Fruit fly (Drosophila melanogaster) whole organism, embryonic: ENCODE measurements around the gene pps.

ENCODE experiments used
- Ada2b ChIP-seq: fragments of 200-800 bp; sonication (Bioruptor generic); IDR thresholded peaks from 2 replicates; pipeline ENCODE4 v1.3.6; 2022; ENCODE audit warnings: missing biosample characterization, missing genetic modification characterization
- CG11085 ChIP-seq: fragments of 200-800 bp; sonication (Bioruptor generic); IDR thresholded peaks from 2 replicates; pipeline ENCODE4 v1.3.6; 2022; ENCODE audit warnings: missing biosample characterization, missing genetic modification characterization
- CG11093 ChIP-seq: fragments of 200-800 bp; sonication (Bioruptor generic); IDR thresholded peaks from 3 replicates; pipeline ENCODE4 v1.3.6; 2022; ENCODE audit warnings: missing biosample characterization, missing genetic modification characterization
- CG12219 ChIP-seq: fragments of 200-800 bp; sonication (Bioruptor generic); optimal IDR thresholded peaks from 3 replicates; lab custom pipeline; 2018; ENCODE audit warnings: missing biosample characterization, mild to moderate bottlenecking, missing genetic modification characterization
- CG1233 ChIP-seq: fragments of 200-800 bp; sonication (Bioruptor generic); optimal IDR thresholded peaks from 4 replicates; lab custom pipeline; 2018; ENCODE audit warnings: missing biosample characterization, mild to moderate bottlenecking, missing genetic modification characterization
- CG13775 ChIP-seq: fragments of 200-800 bp; sonication (Bioruptor generic); optimal IDR thresholded peaks from 3 replicates; lab custom pipeline; 2017; ENCODE audit warnings: missing biosample characterization, mild to moderate bottlenecking, missing genetic modification characterization
- CG13894 ChIP-seq: fragments of 200-800 bp; sonication (Bioruptor generic); optimal IDR thresholded peaks from 3 replicates; lab custom pipeline; 2018; ENCODE audit warnings: missing biosample characterization, mild to moderate bottlenecking, missing genetic modification characterization, moderate library complexity
- CG15269 ChIP-seq: fragments of 200-800 bp; sonication (Bioruptor generic); optimal IDR thresholded peaks from 2 replicates; lab custom pipeline; 2018; ENCODE audit warnings: missing biosample characterization, mild to moderate bottlenecking, missing genetic modification characterization, moderate library complexity
- CG17361 ChIP-seq: fragments of 200-800 bp; sonication (Bioruptor generic); IDR thresholded peaks from 3 replicates; pipeline ENCODE4 v1.3.6; 2022; ENCODE audit warnings: missing biosample characterization, missing genetic modification characterization
- CG17829 ChIP-seq: fragments of 200-800 bp; optimal IDR thresholded peaks from 2 replicates; lab custom pipeline; 2019; ENCODE audit warnings: missing biosample characterization, mild to moderate bottlenecking, missing genetic modification characterization, moderate library complexity
- CG18011 ChIP-seq: fragments of 200-800 bp; sonication (Bioruptor generic); optimal IDR thresholded peaks from 2 replicates; lab custom pipeline; 2017; ENCODE audit warnings: missing biosample characterization, missing genetic modification characterization, mild to moderate bottlenecking, moderate library complexity, missing genotype
- CG2889 ChIP-seq: fragments of 200-800 bp; sonication (Bioruptor generic); IDR thresholded peaks from 3 replicates; pipeline ENCODE4 v1.3.6; 2022; ENCODE audit warnings: missing biosample characterization, missing genetic modification characterization
- CG30403 ChIP-seq: fragments of 200-800 bp; sonication (Bioruptor generic); optimal IDR thresholded peaks from 3 replicates; lab custom pipeline; 2016; ENCODE audit warnings: missing biosample characterization, missing genetic modification characterization
- CG30431 ChIP-seq: fragments of 200-800 bp; sonication (Bioruptor generic); optimal IDR thresholded peaks from 2 replicates; lab custom pipeline; 2017; ENCODE audit warnings: missing biosample characterization, missing genetic modification characterization
- CG31224 ChIP-seq: fragments of 200-800 bp; sonication (Bioruptor generic); IDR thresholded peaks from 2 replicates; pipeline ENCODE4 v1.3.6; 2022; ENCODE audit warnings: missing biosample characterization, missing genetic modification characterization
- CG3163 ChIP-seq: fragments of 200-800 bp; sonication (Bioruptor generic); optimal IDR thresholded peaks from 3 replicates; lab custom pipeline; 2016; ENCODE audit warnings: missing biosample characterization, missing genetic modification characterization
- CG3407 ChIP-seq: fragments of 200-800 bp; sonication (Bioruptor generic); optimal IDR thresholded peaks from 2 replicates; lab custom pipeline; 2018; ENCODE audit warnings: missing biosample characterization, mild to moderate bottlenecking, missing genetic modification characterization
- CG3726 ChIP-seq: fragments of 200-800 bp; sonication (Bioruptor generic); IDR thresholded peaks from 3 replicates; pipeline ENCODE4, ENCODE4 v1.3.6; 2022; ENCODE audit warnings: missing biosample characterization, missing genetic modification characterization
- CG4707 ChIP-seq: fragments of 200-800 bp; sonication (Bioruptor generic); optimal IDR thresholded peaks from 2 replicates; lab custom pipeline; 2018; ENCODE audit warnings: missing biosample characterization, mild to moderate bottlenecking, missing genetic modification characterization, moderate library complexity
- CG6765 ChIP-seq: fragments of 200-800 bp; sonication (Bioruptor generic); optimal IDR thresholded peaks from 3 replicates; lab custom pipeline; 2017; ENCODE audit warnings: missing biosample characterization, mild to moderate bottlenecking, missing genetic modification characterization
- CG6813 ChIP-seq: fragments of 200-800 bp; sonication (Bioruptor generic); optimal IDR thresholded peaks from 2 replicates; lab custom pipeline; 2017; ENCODE audit warnings: missing biosample characterization, missing genetic modification characterization, mild to moderate bottlenecking, moderate library complexity, missing genetic modification reagents
- CG7839 ChIP-seq: fragments of 200-800 bp; sonication (Bioruptor generic); optimal IDR thresholded peaks from 3 replicates; lab custom pipeline; 2018; ENCODE audit warnings: missing biosample characterization, mild to moderate bottlenecking, missing genetic modification characterization, moderate library complexity
- CG7987 ChIP-seq: fragments of 200-800 bp; sonication (Bioruptor generic); optimal IDR thresholded peaks from 2 replicates; lab custom pipeline; 2018; ENCODE audit warnings: missing biosample characterization, mild to moderate bottlenecking, missing genetic modification characterization, moderate library complexity
- CG9215 ChIP-seq: fragments of 200-800 bp; sonication (Bioruptor generic); IDR thresholded peaks from 2 replicates; pipeline ENCODE4 v1.3.6; 2022; ENCODE audit warnings: missing biosample characterization, missing genetic modification characterization
- CG9609 ChIP-seq: fragments of 200-800 bp; sonication (Bioruptor generic); optimal IDR thresholded peaks from 3 replicates; lab custom pipeline; 2016; ENCODE audit warnings: missing biosample characterization, missing genetic modification characterization
- CoRest ChIP-seq: fragments of 200-800 bp; sonication (Bioruptor generic); optimal IDR thresholded peaks from 3 replicates; lab custom pipeline; 2018; ENCODE audit warnings: missing biosample characterization, mild to moderate bottlenecking, missing genetic modification characterization, moderate library complexity
- Dfd ChIP-seq, 2 experiments: fragments of >200 bp; optimal IDR thresholded peaks; 2 replicates each; lab custom pipeline; 2017; ENCODE audit warnings: missing biosample characterization in 2 of 2, missing genetic modification characterization in 2 of 2
- ERR ChIP-seq: fragments of 200-800 bp; sonication (Bioruptor generic); optimal IDR thresholded peaks from 2 replicates; lab custom pipeline; 2016; ENCODE audit warnings: missing biosample characterization, missing genetic modification characterization
- Ets97D ChIP-seq: fragments of 200-800 bp; sonication (Bioruptor generic); optimal IDR thresholded peaks from 3 replicates; lab custom pipeline; 2016; ENCODE audit warnings: missing biosample characterization, missing genetic modification characterization
- Gsc ChIP-seq: fragments of 200-800 bp; sonication (Bioruptor generic); IDR thresholded peaks from 2 replicates; pipeline ENCODE4 v1.3.6; 2022; ENCODE audit warnings: missing biosample characterization, missing genetic modification characterization
- Gug ChIP-seq: fragments of 200-800 bp; sonication (Bioruptor generic); IDR thresholded peaks from 4 replicates; pipeline ENCODE4 v1.3.6; 2022; ENCODE audit warnings: missing biosample characterization, missing genetic modification characterization
- HLH3B ChIP-seq: fragments of 200-800 bp; sonication (Bioruptor generic); IDR thresholded peaks from 2 replicates; pipeline ENCODE4 v1.3.6; 2022; ENCODE audit warnings: missing biosample characterization, missing genetic modification characterization
- Hmr ChIP-seq: fragments of 200-800 bp; sonication (Bioruptor generic); optimal IDR thresholded peaks from 3 replicates; lab custom pipeline; 2017; ENCODE audit warnings: mild to moderate bottlenecking, missing biosample characterization, missing genetic modification reagents, missing genetic modification characterization
- Kr ChIP-seq: fragments of 200-800 bp; sonication (Bioruptor generic); optimal IDR thresholded peaks from 2 replicates; lab custom pipeline; 2017; ENCODE audit warnings: missing biosample characterization, mild to moderate bottlenecking, missing genetic modification characterization
- Mes4 ChIP-seq: fragments of 200-800 bp; sonication (Bioruptor generic); optimal IDR thresholded peaks from 2 replicates; lab custom pipeline; 2016; ENCODE audit warnings: missing biosample characterization, missing genetic modification characterization
- Poxn ChIP-seq: fragments of 200-800 bp; sonication (Bioruptor generic); IDR thresholded peaks from 2 replicates; pipeline ENCODE4 v1.3.6; 2022; ENCODE audit warnings: missing biosample characterization, missing genetic modification characterization
- Rx ChIP-seq: fragments of 200-800 bp; sonication (Bioruptor generic); IDR thresholded peaks from 2 replicates; pipeline ENCODE4 v1.3.6; 2022; ENCODE audit warnings: missing biosample characterization, missing genetic modification characterization
- ab ChIP-seq: fragments of 200-800 bp; sonication (Bioruptor generic); optimal IDR thresholded peaks from 2 replicates; lab custom pipeline; 2016; ENCODE audit warnings: missing biosample characterization, missing genetic modification characterization
- al ChIP-seq: fragments of 200-800 bp; sonication (Bioruptor generic); IDR thresholded peaks from 2 replicates; pipeline ENCODE4 v1.3.6; 2022; ENCODE audit warnings: missing biosample characterization, missing genetic modification characterization
- cwo ChIP-seq: fragments of 200-800 bp; sonication (Bioruptor generic); optimal IDR thresholded peaks from 3 replicates; lab custom pipeline; 2017; ENCODE audit warnings: missing biosample characterization, missing genetic modification characterization, mild to moderate bottlenecking, moderate library complexity, missing genetic modification reagents
- dm ChIP-seq: fragments of 200-800 bp; sonication (Bioruptor generic); optimal IDR thresholded peaks from 3 replicates; lab custom pipeline; 2016; ENCODE audit warnings: missing biosample characterization, missing genetic modification characterization
- fd64A ChIP-seq: fragments of 200-800 bp; sonication (Bioruptor generic); optimal IDR thresholded peaks from 3 replicates; lab custom pipeline; 2018; ENCODE audit warnings: missing biosample characterization, mild to moderate bottlenecking, missing genetic modification characterization
- jigr1 ChIP-seq: fragments of 200-800 bp; sonication (Bioruptor generic); IDR thresholded peaks from 3 replicates; pipeline ENCODE4 v1.3.6; 2022; ENCODE audit warnings: missing biosample characterization, missing genetic modification characterization
- kni ChIP-seq: fragments of 200-800 bp; sonication (Bioruptor generic); optimal IDR thresholded peaks from 3 replicates; lab custom pipeline; 2017; ENCODE audit warnings: mild to moderate bottlenecking, missing biosample characterization, missing genetic modification reagents, missing genetic modification characterization
- p53 ChIP-seq: fragments of 200-800 bp; sonication (Bioruptor generic); optimal IDR thresholded peaks from 2 replicates; lab custom pipeline; 2016; ENCODE audit warnings: missing biosample characterization, missing genetic modification characterization
- pfk ChIP-seq: fragments of 200-800 bp; sonication (Bioruptor generic); optimal IDR thresholded peaks from 2 replicates; lab custom pipeline; 2018; ENCODE audit warnings: missing biosample characterization, mild to moderate bottlenecking, missing genetic modification characterization, moderate library complexity
- psq ChIP-seq: fragments of 200-800 bp; sonication (Bioruptor generic); optimal IDR thresholded peaks from 2 replicates; lab custom pipeline; 2017; ENCODE audit warnings: missing biosample characterization, missing genetic modification characterization
- tin ChIP-seq: fragments of 200-800 bp; sonication (Bioruptor generic); optimal IDR thresholded peaks from 3 replicates; lab custom pipeline; 2016; ENCODE audit warnings: missing biosample characterization, missing genetic modification characterization
- tup ChIP-seq: fragments of 200-800 bp; sonication (Bioruptor generic); optimal IDR thresholded peaks from 2 replicates; lab custom pipeline; 2016; ENCODE audit warnings: missing biosample characterization, mild to moderate bottlenecking, missing genetic modification characterization, moderate library complexity
- twi ChIP-seq: fragments of 200-800 bp; optimal IDR thresholded peaks from 2 replicates; lab custom pipeline; 2019; ENCODE audit warnings: missing biosample characterization, mild to moderate bottlenecking, missing genetic modification characterization, moderate library complexity
- vfl ChIP-seq: fragments of 200-800 bp; sonication (Bioruptor generic); optimal IDR thresholded peaks from 2 replicates; lab custom pipeline; 2016; ENCODE audit warnings: missing biosample characterization, missing genetic modification characterization

Gene pps

DNA sequence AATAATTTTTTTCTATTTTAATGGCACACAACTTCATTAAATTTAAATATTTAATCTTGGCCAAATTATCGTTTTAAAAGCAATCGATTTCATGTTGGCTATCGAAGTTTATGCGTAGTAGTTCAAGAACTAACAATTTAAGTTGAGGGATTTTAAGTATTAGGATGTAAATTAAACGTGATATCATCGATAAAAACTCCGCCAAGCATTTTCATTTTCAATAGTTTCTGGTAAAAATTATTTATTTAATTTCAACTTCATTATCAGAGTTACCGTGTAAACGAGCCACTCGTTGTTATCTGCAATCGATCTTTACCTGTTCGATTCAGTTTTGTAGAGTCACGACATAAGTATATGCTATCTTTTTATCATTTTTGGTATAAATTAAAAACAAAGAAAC, 10.7 kb upstream of the pps start (continued):
- TF ChIP-seq p53 (peak; percentile 80), CG7987 (GFP tag; lab: Kevin White, UChicago) (peak; percentile 96), CG11093 (GFP tag; lab: Robert Waterston, UW) (peak; percentile 84), kni (GFP tag; lab: Kevin White, UChicago) (peak; percentile 99), CG31224 (GFP tag; lab: Robert Waterston, UW) (peak; percentile 90), Ada2b (GFP tag; lab: Robert Waterston, UW) (peak; percentile 99), CG4707 (GFP tag; lab: Kevin White, UChicago) (peak; percentile 94), ERR (GFP tag; lab: Kevin White, UChicago) (peak; percentile 92), CG13775 (GFP tag; lab: Kevin White, UChicago) (peak; percentile 96), ab (peak; percentile 73), CG7839 (tag; lab: Kevin White, UChicago) (peak; percentile 99), jigr1 (GFP tag; lab: Robert Waterston, UW) (peak; percentile 76; the same call in 2 of the 3 replicates), Mes4 (GFP tag; lab: Kevin White, UChicago) (peak; percentile 93), CG11085 (peak; percentile 88), CG13894 (tag; lab: Kevin White, UChicago) (peak; percentile 99), Rx (GFP tag; lab: Robert Waterston, UW) (peak; percentile 94), HLH3B (GFP tag; lab: Robert Waterston, UW) (peak; percentile 97), CG30403 (peak; percentile 96), CG3163 (peak; percentile 75), psq (peak; percentile 87), CG17361 (peak; percentile 98), Gsc (no peak), cwo (GFP tag; lab: Kevin White, UChicago) (peak; percentile 94), tin (GFP tag; lab: Kevin White, UChicago) (peak; percentile 100), CG6765 (GFP tag; lab: Kevin White, UChicago) (peak; percentile 99), CG3407 (GFP tag; lab: Kevin White, UChicago) (peak; percentile 95), vfl (GFP tag; lab: Kevin White, UChicago) (peak; percentile 93), CG17829 (tag; lab: Kevin White, UChicago) (peak; percentile 99), CG1233 (peak; percentile 98), CG2889 (GFP tag; lab: Robert Waterston, UW) (peak; percentile 86), CoRest (peak; percentile 99), Ets97D (peak; percentile 90), al (GFP tag; lab: Robert Waterston, UW) (peak; percentile 87), CG15269 (tag; lab: Kevin White, UChicago) (peak; percentile 98), CG30431 (GFP tag; lab: Kevin White, UChicago) (peak; percentile 94), fd64A (GFP tag; lab: Kevin White, UChicago) (peak; percentile 95), dm (GFP tag; lab: Kevin White, UChicago) (peak; percentile 85), Kr (peak; percentile 36), pfk (peak; percentile 76), CG12219 (GFP tag; lab: Kevin White, UChicago) (peak; percentile 98), CG6813 (GFP tag; lab: Kevin White, UChicago) (peak; percentile 99), Dfd (GFP tag; optimal IDR thresholded peaks at IDR 0.05; lab: Kevin White, UChicago) (no peak), CG9609 (peak; percentile 91), CG9215 (peak; percentile 80; the same call in 1 of the 2 replicates), Poxn (peak; percentile 54), Hmr (peak; percentile 97), Gug (GFP tag; lab: Robert Waterston, UW) (peak; percentile 64; the same call in 2 of the 4 replicates), CG18011 (GFP tag; lab: Kevin White, UChicago) (peak; percentile 84), CG3726 (GFP tag; lab: Robert Waterston, UW) (peak; percentile 89), tup (GFP tag; lab: Kevin White, UChicago) (peak; percentile 92), twi (tag; lab: Kevin White, UChicago) (peak; percentile 97)
